Worm (Caenorhabditis elegans) whole organism, L4/young adult: ENCODE data around the gene dmd-10.

Source experiments
- W03F9.2 ChIP-seq: fragments of 150-350 bp; optimal IDR thresholded peaks from 2 replicates; lab custom pipeline; 2014; ENCODE audit warnings: missing biosample characterization, missing genetic modification characterization
- dao-5 ChIP-seq: sonication (generic microtip); optimal IDR thresholded peaks from 2 replicates; lab custom pipeline; 2016; ENCODE audit warnings: missing genotype, missing genetic modification characterization, moderate library complexity, missing compliant biosample characterization
- him-1 ChIP-seq: sonication (generic microtip); optimal IDR thresholded peaks from 2 replicates; lab custom pipeline; 2016; ENCODE audit warnings: missing genotype, missing genetic modification reagents, missing genetic modification characterization, missing compliant biosample characterization

DNA sequence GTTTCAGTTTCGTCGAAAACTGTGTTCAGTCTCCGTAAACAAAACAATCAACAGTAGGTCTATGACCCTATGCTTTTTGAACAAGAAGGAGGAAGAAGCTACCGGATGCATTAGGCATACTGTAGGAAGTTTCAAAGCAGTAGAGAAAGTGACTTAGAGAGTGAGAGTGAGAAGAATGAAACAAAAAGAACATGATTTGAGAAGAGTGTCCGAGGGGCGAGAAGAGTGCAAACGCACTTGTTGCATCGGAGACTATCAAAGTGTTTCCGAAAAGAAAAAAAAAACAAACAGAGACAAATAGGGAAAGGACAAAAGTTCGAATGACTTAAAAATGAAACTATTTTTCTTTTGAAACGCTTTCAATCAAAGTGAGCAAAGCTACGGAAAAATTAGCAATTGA is 6.8 kb upstream of the dmd-10 start:
- TF ChIP-seq him-1 (tag; lab: Kevin White, UChicago) (no peak), dao-5 (tag; lab: Kevin White, UChicago) (no peak), W03F9.2 (tag; lab: Kevin White, UChicago) (no peak)
